Worm (Caenorhabditis elegans) whole organism, L4/young adult: ENCODE data around the gene gtap-1.

ENCODE experiments used
- W03F9.2 ChIP-seq: fragments of 150-350 bp; optimal IDR thresholded peaks from 2 replicates; lab custom pipeline; 2014; ENCODE audit warnings: missing biosample characterization, missing genetic modification characterization
- dao-5 ChIP-seq: sonication (generic microtip); optimal IDR thresholded peaks from 2 replicates; lab custom pipeline; 2016; ENCODE audit warnings: missing genotype, missing genetic modification characterization, moderate library complexity, missing compliant biosample characterization
- him-1 ChIP-seq: sonication (generic microtip); optimal IDR thresholded peaks from 2 replicates; lab custom pipeline; 2016; ENCODE audit warnings: missing genotype, missing genetic modification reagents, missing genetic modification characterization, missing compliant biosample characterization

ce11 chrII:5841053-5841547, 8.1 kb upstream of the gtap-1 start, which contains the start of gene lec-5:
- TF ChIP-seq W03F9.2 (no peak), him-1 (tag; lab: Kevin White, UChicago) (no peak), dao-5 (tag; lab: Kevin White, UChicago) (no peak)
